Fruit fly (Drosophila melanogaster) whole organism, embryonic: ENCODE measurements around the gene CG8149.

Experiments used
- Antp ChIP-seq: fragments of 200-800 bp; sonication (Bioruptor generic); optimal IDR thresholded peaks from 3 replicates; lab custom pipeline; 2016; ENCODE audit warnings: missing biosample characterization, missing genetic modification characterization
- Asciz ChIP-seq: fragments of 200-800 bp; sonication (Bioruptor generic); optimal IDR thresholded peaks from 2 replicates; lab custom pipeline; 2017; ENCODE audit warnings: missing biosample characterization, mild to moderate bottlenecking, missing genetic modification characterization, missing genetic modification reagents
- C15 ChIP-seq: fragments of 200-800 bp; sonication (Bioruptor generic); IDR thresholded peaks from 3 replicates; pipeline ENCODE4 v1.3.6; 2022; ENCODE audit warnings: missing biosample characterization, missing genetic modification characterization
- CG10209 ChIP-seq: fragments of 200-800 bp; sonication (Bioruptor generic); optimal IDR thresholded peaks from 3 replicates; lab custom pipeline; 2017; ENCODE audit warnings: missing biosample characterization, mild to moderate bottlenecking, missing genetic modification characterization, missing genetic modification reagents
- CG10543 ChIP-seq: fragments of 200-800 bp; sonication (Bioruptor generic); optimal IDR thresholded peaks from 3 replicates; lab custom pipeline; 2017; ENCODE audit warnings: missing biosample characterization, mild to moderate bottlenecking, missing genetic modification characterization, moderate library complexity
- CG11696 ChIP-seq: fragments of 200-800 bp; sonication (Bioruptor generic); IDR thresholded peaks from 2 replicates; pipeline ENCODE4 v1.3.6; 2022; ENCODE audit warnings: missing biosample characterization, missing genetic modification characterization
- CG12219 ChIP-seq: fragments of 200-800 bp; sonication (Bioruptor generic); optimal IDR thresholded peaks from 3 replicates; lab custom pipeline; 2018; ENCODE audit warnings: missing biosample characterization, mild to moderate bottlenecking, missing genetic modification characterization
- CG13123 ChIP-seq: fragments of 200-800 bp; sonication (Bioruptor generic); optimal IDR thresholded peaks from 2 replicates; lab custom pipeline; 2016; ENCODE audit warnings: missing biosample characterization, missing genetic modification characterization
- CG14965 ChIP-seq: fragments of 200-800 bp; sonication (Bioruptor generic); optimal IDR thresholded peaks from 2 replicates; lab custom pipeline; 2016; ENCODE audit warnings: missing biosample characterization, missing genetic modification characterization, borderline replicate concordance
- CG15269 ChIP-seq: fragments of 200-800 bp; sonication (Bioruptor generic); optimal IDR thresholded peaks from 2 replicates; lab custom pipeline; 2018; ENCODE audit warnings: missing biosample characterization, mild to moderate bottlenecking, missing genetic modification characterization, moderate library complexity
- CG16813 ChIP-seq: fragments of 200-800 bp; sonication (Bioruptor generic); IDR thresholded peaks from 3 replicates; pipeline ENCODE4 v1.3.6; 2022; ENCODE audit warnings: missing biosample characterization, missing genetic modification characterization; ENCODE audit not compliant: partially characterized antibody
- CG17359 ChIP-seq: fragments of 200-800 bp; sonication (Bioruptor generic); optimal IDR thresholded peaks from 3 replicates; lab custom pipeline; 2018; ENCODE audit warnings: missing biosample characterization, mild to moderate bottlenecking, missing genetic modification characterization, moderate library complexity
- CG17568 ChIP-seq: fragments of 200-800 bp; sonication (Bioruptor generic); optimal IDR thresholded peaks from 2 replicates; lab custom pipeline; 2018; ENCODE audit warnings: missing biosample characterization, mild to moderate bottlenecking, missing genetic modification characterization, moderate library complexity
- CG2889 ChIP-seq: fragments of 200-800 bp; sonication (Bioruptor generic); IDR thresholded peaks from 3 replicates; pipeline ENCODE4 v1.3.6; 2022; ENCODE audit warnings: missing biosample characterization, missing genetic modification characterization
- CG31224 ChIP-seq: fragments of 200-800 bp; sonication (Bioruptor generic); IDR thresholded peaks from 2 replicates; pipeline ENCODE4 v1.3.6; 2022; ENCODE audit warnings: missing biosample characterization, missing genetic modification characterization
- CG3281 ChIP-seq: fragments of 200-800 bp; sonication (Bioruptor generic); optimal IDR thresholded peaks from 3 replicates; lab custom pipeline; 2017; ENCODE audit warnings: missing biosample characterization, mild to moderate bottlenecking, missing genetic modification characterization
- CG34376 ChIP-seq: fragments of 200-800 bp; sonication (Bioruptor generic); optimal IDR thresholded peaks from 2 replicates; lab custom pipeline; 2018; ENCODE audit warnings: missing biosample characterization, mild to moderate bottlenecking, missing genetic modification characterization
- CG6654 ChIP-seq: fragments of 200-800 bp; sonication (Bioruptor generic); optimal IDR thresholded peaks from 2 replicates; lab custom pipeline; 2017; ENCODE audit warnings: missing biosample characterization, mild to moderate bottlenecking, missing genetic modification characterization
- CG6791 ChIP-seq: fragments of 200-800 bp; sonication (Bioruptor generic); IDR thresholded peaks from 3 replicates; pipeline ENCODE4 v1.3.6; 2022; ENCODE audit warnings: missing biosample characterization, missing genetic modification characterization; ENCODE audit not compliant: partially characterized antibody
- CG7271 ChIP-seq: fragments of 200-800 bp; sonication (Bioruptor generic); optimal IDR thresholded peaks from 2 replicates; lab custom pipeline; 2018; ENCODE audit warnings: missing biosample characterization, mild to moderate bottlenecking, missing genetic modification characterization, moderate library complexity
- Dbx ChIP-seq: fragments of 200-800 bp; sonication (Bioruptor generic); IDR thresholded peaks from 3 replicates; pipeline ENCODE4 v1.3.6; 2022; ENCODE audit warnings: missing biosample characterization, missing genetic modification characterization
- Dfd ChIP-seq, 2 experiments: fragments of >200 bp; optimal IDR thresholded peaks; 2 replicates each; lab custom pipeline; 2017; ENCODE audit warnings: missing biosample characterization in 2 of 2, missing genetic modification characterization in 2 of 2
- ERR ChIP-seq: fragments of 200-800 bp; sonication (Bioruptor generic); optimal IDR thresholded peaks from 2 replicates; lab custom pipeline; 2016; ENCODE audit warnings: missing biosample characterization, missing genetic modification characterization
- Ets65A ChIP-seq: fragments of 200-800 bp; sonication (Bioruptor generic); peaks from one replicate; lab custom pipeline; 2016; ENCODE audit warnings: missing biosample characterization, missing genetic modification characterization
- Hey ChIP-seq: fragments of 200-800 bp; sonication (Bioruptor generic); optimal IDR thresholded peaks from 3 replicates; lab custom pipeline; 2018; ENCODE audit warnings: missing biosample characterization, mild to moderate bottlenecking, missing genetic modification characterization
- Jarid2 ChIP-seq: fragments of 200-800 bp; sonication (Bioruptor generic); optimal IDR thresholded peaks from 3 replicates; lab custom pipeline; 2017; ENCODE audit warnings: mild to moderate bottlenecking, missing biosample characterization, missing genetic modification reagents, missing genetic modification characterization
- Lim3 ChIP-seq: fragments of 200-800 bp; sonication (Bioruptor generic); IDR thresholded peaks from 2 replicates; pipeline ENCODE4 v1.3.6; 2022; ENCODE audit warnings: missing biosample characterization, missing genetic modification characterization
- Max ChIP-seq: fragments of 200-800 bp; sonication (Bioruptor generic); optimal IDR thresholded peaks from 2 replicates; lab custom pipeline; 2016; ENCODE audit warnings: missing biosample characterization, mild to moderate bottlenecking, missing genetic modification characterization
- Med ChIP-seq: fragments of 200-800 bp; sonication (Bioruptor generic); peaks from one replicate; lab custom pipeline; 2016; ENCODE audit warnings: missing biosample characterization, missing genetic modification characterization, mild to moderate bottlenecking, inconsistent platforms, moderate library complexity
- NfI ChIP-seq: fragments of 200-800 bp; sonication (Bioruptor generic); optimal IDR thresholded peaks from 3 replicates; lab custom pipeline; 2018; ENCODE audit warnings: missing biosample characterization, mild to moderate bottlenecking, missing genetic modification characterization, moderate library complexity
- Oaz ChIP-seq: fragments of 200-800 bp; sonication (Bioruptor generic); IDR thresholded peaks from 2 replicates; pipeline ENCODE4 v1.3.6; 2022; ENCODE audit warnings: missing biosample characterization, missing genetic modification characterization
- PHDP ChIP-seq: fragments of 200-800 bp; sonication (Bioruptor generic); optimal IDR thresholded peaks from 3 replicates; lab custom pipeline; 2018; ENCODE audit warnings: missing biosample characterization, mild to moderate bottlenecking, missing genetic modification characterization, moderate library complexity
- Spps ChIP-seq: fragments of 200-800 bp; sonication (Bioruptor generic); optimal IDR thresholded peaks from 2 replicates; lab custom pipeline; 2018; ENCODE audit warnings: missing biosample characterization, mild to moderate bottlenecking, missing genetic modification characterization
- Sry-δ ChIP-seq: fragments of 200-800 bp; sonication (Bioruptor generic); optimal IDR thresholded peaks from 2 replicates; lab custom pipeline; 2016; ENCODE audit warnings: missing biosample characterization, missing genetic modification characterization
- Trl ChIP-seq, 3 experiments: fragments of >200 bp in 2 of 3; fragments of 200-800 bp in 1 of 3; sonication (Bioruptor generic) in 1 of 3; optimal IDR thresholded peaks; 2 replicates in 1 of 3; 3 replicates in 2 of 3; lab custom pipeline; 2016 to 2017; ENCODE audit warnings: missing biosample characterization in 1 of 3, missing genetic modification characterization in 1 of 3
- chinmo ChIP-seq: fragments of 200-800 bp; sonication (Bioruptor generic); IDR thresholded peaks from 4 replicates; pipeline ENCODE4 v1.3.6; 2022; ENCODE audit warnings: missing biosample characterization, missing genetic modification characterization; ENCODE audit not compliant: partially characterized antibody
- crc ChIP-seq: fragments of 200-800 bp; sonication (Bioruptor generic); optimal IDR thresholded peaks from 2 replicates; lab custom pipeline; 2016; ENCODE audit warnings: missing biosample characterization, missing genetic modification characterization
- cwo ChIP-seq: fragments of 200-800 bp; sonication (Bioruptor generic); optimal IDR thresholded peaks from 3 replicates; lab custom pipeline; 2017; ENCODE audit warnings: missing biosample characterization, missing genetic modification characterization, mild to moderate bottlenecking, moderate library complexity, missing genetic modification reagents
- fd102C ChIP-seq: fragments of 200-800 bp; sonication (Bioruptor generic); optimal IDR thresholded peaks from 2 replicates; lab custom pipeline; 2018; ENCODE audit warnings: missing biosample characterization, mild to moderate bottlenecking, missing genetic modification characterization, moderate library complexity
- fd64A ChIP-seq: fragments of 200-800 bp; sonication (Bioruptor generic); optimal IDR thresholded peaks from 3 replicates; lab custom pipeline; 2018; ENCODE audit warnings: missing biosample characterization, mild to moderate bottlenecking, missing genetic modification characterization
- hbn ChIP-seq: fragments of 200-800 bp; sonication (Bioruptor generic); IDR thresholded peaks from 2 replicates; pipeline ENCODE4 v1.3.6; 2022; ENCODE audit warnings: missing biosample characterization, missing genetic modification characterization; ENCODE audit not compliant: partially characterized antibody
- lab ChIP-seq: fragments of 200-800 bp; sonication (Bioruptor generic); optimal IDR thresholded peaks from 3 replicates; lab custom pipeline; 2017; ENCODE audit warnings: missing biosample characterization, missing genetic modification characterization, mild to moderate bottlenecking, moderate library complexity, missing genetic modification reagents
- lmd ChIP-seq: fragments of 200-800 bp; sonication (Bioruptor generic); IDR thresholded peaks from 2 replicates; pipeline ENCODE4 v1.3.6; 2022; ENCODE audit warnings: missing biosample characterization, missing genetic modification characterization
- pan ChIP-seq, 4 experiments: fragments of >200 bp in 3 of 4; fragments of 200-800 bp in 1 of 4; sonication (Bioruptor generic) in 1 of 4; optimal IDR thresholded peaks in 3 of 4; IDR thresholded peaks in 1 of 4; 2 replicates each; pipeline versions ENCODE4 v1.3.6 to Lab custom; 2017 to 2022; ENCODE audit warnings: missing biosample characterization in 2 of 4, missing genetic modification characterization in 2 of 4, mixed read lengths in 1 of 4
- run ChIP-seq: fragments of 200-800 bp; sonication (Bioruptor generic); optimal IDR thresholded peaks from 3 replicates; lab custom pipeline; 2018; ENCODE audit warnings: missing biosample characterization, mild to moderate bottlenecking, missing genetic modification characterization
- sc ChIP-seq, 3 experiments: fragments of >200 bp in 2 of 3; fragments of 200-800 bp in 1 of 3; sonication (Bioruptor generic) in 1 of 3; optimal IDR thresholded peaks; 2 replicates in 2 of 3; 3 replicates in 1 of 3; lab custom pipeline; 2017; ENCODE audit warnings: mild to moderate bottlenecking in 1 of 3, missing biosample characterization in 1 of 3, missing genetic modification characterization in 1 of 3, missing genetic modification reagents in 1 of 3
- sd ChIP-seq: fragments of 200-800 bp; sonication (Bioruptor generic); optimal IDR thresholded peaks from 3 replicates; lab custom pipeline; 2018; ENCODE audit warnings: missing biosample characterization, mild to moderate bottlenecking, missing genetic modification characterization, moderate library complexity
- sens ChIP-seq: fragments of 200-800 bp; sonication (Bioruptor generic); peaks from one replicate; lab custom pipeline; 2016; ENCODE audit warnings: missing biosample characterization, missing genetic modification characterization
- tx ChIP-seq: fragments of 200-800 bp; sonication (Bioruptor generic); optimal IDR thresholded peaks from 2 replicates; lab custom pipeline; 2016; ENCODE audit warnings: missing biosample characterization, missing genetic modification characterization

CG8149 gene

DNA sequence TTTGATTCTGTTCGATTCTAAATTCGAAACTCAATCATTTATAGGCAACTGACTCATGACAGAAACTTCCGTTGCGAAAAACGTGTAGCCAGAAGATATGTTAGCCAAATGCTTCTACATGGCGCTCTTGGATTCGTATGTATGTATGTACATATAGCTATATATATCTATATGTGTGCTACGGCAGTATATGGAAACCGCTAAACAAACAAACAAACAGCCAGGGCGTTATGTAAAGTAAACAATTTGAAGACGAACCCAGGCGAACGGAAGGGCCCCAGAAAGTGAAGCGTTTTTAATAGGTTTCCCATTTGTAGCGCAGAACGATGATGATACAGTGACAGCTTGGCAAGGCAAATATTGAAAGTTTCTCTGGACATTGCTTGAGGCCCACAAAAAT is 25.5 kb downstream of the CG8149 start:
- TF ChIP-seq crc (GFP tag; lab: Kevin White, UChicago) (no peak), fd64A (GFP tag; lab: Kevin White, UChicago) (peak; percentile 36), sens (peak; percentile 37), CG15269 (tag; lab: Kevin White, UChicago) (no peak), CG13123 (no peak), run (peak; percentile 34), Dbx (GFP tag; lab: Robert Waterston, UW) (no peak), CG12219 (GFP tag; lab: Kevin White, UChicago) (peak; percentile 12), CG2889 (GFP tag; lab: Robert Waterston, UW) (no peak), C15 (GFP tag; lab: Robert Waterston, UW) (no peak), CG10543 (GFP tag; lab: Kevin White, UChicago) (no peak), chinmo (0 out of 4 replicates have a peak, but pooled peaks have one; percentile 32), lmd (GFP tag; lab: Robert Waterston, UW) (no peak), tx (GFP tag; lab: Kevin White, UChicago) (no peak), PHDP (peak; percentile 1), hbn (GFP tag; lab: Robert Waterston, UW) (no peak), Hey (tag; lab: Kevin White, UChicago) (no peak), CG7271 (no peak), pan (optimal IDR thresholded peaks at IDR 0.05; lab: Kevin White, UChicago) (no peak), pan (GFP tag; optimal IDR thresholded peaks at IDR 0.05 in 1 of 2, IDR thresholded peaks at IDR 0.05 in 1 of 2) (no peak), CG17359 (tag; lab: Kevin White, UChicago) (peak; percentile 14), sd (tag; lab: Kevin White, UChicago) (peak; percentile 5), Sry-δ (GFP tag; lab: Kevin White, UChicago) (no peak), sc (optimal IDR thresholded peaks at IDR 0.05; lab: Kevin White, UChicago) (no peak), sc (GFP tag; optimal IDR thresholded peaks at IDR 0.05; lab: Kevin White, UChicago) (no peak), Trl (optimal IDR thresholded peaks at IDR 0.05; lab: Kevin White, UChicago) (no peak), Trl (GFP tag; optimal IDR thresholded peaks at IDR 0.05; lab: Kevin White, UChicago) (no peak), Ets65A (GFP tag; lab: Kevin White, UChicago) (peak; percentile 80), fd102C (no peak), CG14965 (GFP tag; lab: Kevin White, UChicago) (no peak), CG6791 (GFP tag; lab: Robert Waterston, UW) (no peak), Max (GFP tag; lab: Kevin White, UChicago) (no peak), CG3281 (GFP tag; lab: Kevin White, UChicago) (peak; percentile 7), Antp (GFP tag; lab: Kevin White, UChicago) (no peak), CG16813 (GFP tag; lab: Robert Waterston, UW) (no peak), lab (GFP tag; lab: Kevin White, UChicago) (peak; percentile 6), NfI (GFP tag; lab: Kevin White, UChicago) (peak; percentile 10), Dfd (GFP tag; optimal IDR thresholded peaks at IDR 0.05; lab: Kevin White, UChicago) (no peak), CG34376 (GFP tag; lab: Kevin White, UChicago) (no peak), Jarid2 (GFP tag; lab: Kevin White, UChicago) (no peak), CG31224 (no peak), Spps (tag; lab: Kevin White, UChicago) (peak; percentile 1), CG6654 (GFP tag; lab: Kevin White, UChicago) (no peak), ERR (GFP tag; lab: Kevin White, UChicago) (no peak), Asciz (peak; percentile 30), CG11696 (GFP tag; lab: Robert Waterston, UW) (no peak), CG10209 (GFP tag; lab: Kevin White, UChicago) (no peak), Lim3 (GFP tag; lab: Robert Waterston, UW) (no peak), Oaz (GFP tag; lab: Robert Waterston, UW) (no peak), cwo (GFP tag; lab: Kevin White, UChicago) (peak; percentile 51), CG17568 (GFP tag; lab: Kevin White, UChicago) (peak; percentile 37), Med (peak; percentile 74)
